Fruit fly (Drosophila melanogaster) whole organism, wandering third instar larva: ENCODE measurements around the gene Cp7Fb.

ENCODE experiments used
- Abd-B ChIP-seq: fragments of >200 bp; optimal IDR thresholded peaks from 2 replicates; lab custom pipeline; 2017; ENCODE audit warnings: missing biosample characterization, missing genetic modification characterization
- CG32264 ChIP-seq: fragments of 200-800 bp; sonication (Bioruptor generic); optimal IDR thresholded peaks from 2 replicates; lab custom pipeline; 2016; ENCODE audit warnings: missing biosample characterization, missing genetic modification characterization
- CG9705 ChIP-seq: fragments of 200-800 bp; sonication (Bioruptor generic); optimal IDR thresholded peaks from 2 replicates; lab custom pipeline; 2018; ENCODE audit warnings: missing biosample characterization, mild to moderate bottlenecking, missing genetic modification characterization
- CrebA ChIP-seq: fragments of 200-800 bp; sonication (Bioruptor generic); optimal IDR thresholded peaks from 2 replicates; lab custom pipeline; 2016; ENCODE audit warnings: missing biosample characterization, mild to moderate bottlenecking, missing genetic modification characterization, borderline replicate concordance
- Dfd ChIP-seq: fragments of >200 bp; optimal IDR thresholded peaks from 2 replicates; lab custom pipeline; 2017; ENCODE audit warnings: missing biosample characterization, missing genetic modification characterization
- Dif ChIP-seq: fragments of 200-275, 200-300 bp; sonication (Bioruptor generic); optimal IDR thresholded peaks from 2 replicates; lab custom pipeline; 2018; ENCODE audit warnings: missing biosample characterization, missing genetic modification characterization; ENCODE audit not compliant: partially characterized antibody
- GATAd ChIP-seq: sonication (Bioruptor generic); optimal IDR thresholded peaks from 2 replicates; lab custom pipeline; 2016; ENCODE audit warnings: missing biosample characterization, missing genetic modification characterization
- HLH106 ChIP-seq: fragments of 200-800 bp; optimal IDR thresholded peaks from 3 replicates; lab custom pipeline; 2019; ENCODE audit warnings: missing biosample characterization, mild to moderate bottlenecking, missing genetic modification characterization, moderate library complexity
- Hnf4 ChIP-seq: fragments of 200-800 bp; sonication (Bioruptor generic); optimal IDR thresholded peaks from 2 replicates; lab custom pipeline; 2016; ENCODE audit warnings: missing biosample characterization, mild to moderate bottlenecking, missing genetic modification characterization
- Hr78 ChIP-seq: fragments of >200 bp; optimal IDR thresholded peaks from 2 replicates; lab custom pipeline; 2017; ENCODE audit warnings: missing biosample characterization, missing genetic modification characterization
- Hr83 ChIP-seq: fragments of 200-300 bp; sonication (Bioruptor generic); optimal IDR thresholded peaks from 2 replicates; lab custom pipeline; 2016; ENCODE audit warnings: missing biosample characterization, mild to moderate bottlenecking, missing genetic modification characterization, moderate library complexity; ENCODE audit not compliant: poor library complexity, severe bottlenecking
- Jra ChIP-seq: sonication (Bioruptor generic); optimal IDR thresholded peaks from 2 replicates; lab custom pipeline; 2016; ENCODE audit warnings: missing biosample characterization, missing genetic modification characterization
- Mio ChIP-seq: sonication (Bioruptor generic); optimal IDR thresholded peaks from 2 replicates; lab custom pipeline; 2016; ENCODE audit warnings: missing biosample characterization, missing genetic modification characterization
- Myc ChIP-seq: fragments of >200 bp; optimal IDR thresholded peaks from 2 replicates; lab custom pipeline; 2017
- N ChIP-seq: fragments of >200 bp; optimal IDR thresholded peaks from 2 replicates; lab custom pipeline; 2018; ENCODE audit warnings: missing biosample characterization, missing external identifiers, missing genetic modification characterization
- OdsH ChIP-seq: fragments of 200-800 bp; sonication (Bioruptor generic); optimal IDR thresholded peaks from 2 replicates; lab custom pipeline; 2016; ENCODE audit warnings: missing biosample characterization, mild to moderate bottlenecking, missing genetic modification characterization
- Rel ChIP-seq, 2 experiments: fragments of 200-800 bp; sonication (Bioruptor generic) in 1 of 2; optimal IDR thresholded peaks; 2 replicates in 1 of 2; 3 replicates in 1 of 2; lab custom pipeline; 2016 to 2019; ENCODE audit warnings: mild to moderate bottlenecking in 2 of 2, missing biosample characterization in 2 of 2, missing genetic modification characterization in 2 of 2, moderate library complexity in 1 of 2
- Sp1 ChIP-seq: fragments of 200-800 bp; sonication (Bioruptor generic); optimal IDR thresholded peaks from 3 replicates; lab custom pipeline; 2019; ENCODE audit warnings: missing biosample characterization, mild to moderate bottlenecking, missing genetic modification characterization, moderate library complexity
- Vsx2 ChIP-seq: fragments of 200-300, 225-300 bp; sonication (Bioruptor generic); optimal IDR thresholded peaks from 2 replicates; lab custom pipeline; 2018; ENCODE audit warnings: missing biosample characterization, missing genetic modification characterization; ENCODE audit not compliant: partially characterized antibody
- br ChIP-seq: fragments of 200-800 bp; sonication (Bioruptor generic); optimal IDR thresholded peaks from 2 replicates; lab custom pipeline; 2016; ENCODE audit warnings: missing biosample characterization, missing genetic modification characterization
- brk ChIP-seq: fragments of 200-800 bp; sonication (Bioruptor generic); optimal IDR thresholded peaks from 2 replicates; lab custom pipeline; 2016; ENCODE audit warnings: missing biosample characterization, mild to moderate bottlenecking, missing genetic modification characterization
- dl ChIP-seq, 2 experiments: fragments of 175-275, 200-275 bp in 1 of 2; fragments of 200-275 bp in 1 of 2; sonication (Bioruptor generic); optimal IDR thresholded peaks; lab custom pipeline; 2018; ENCODE audit warnings: mild to moderate bottlenecking in 2 of 2, missing biosample characterization in 2 of 2, missing genetic modification characterization in 2 of 2, moderate library complexity in 2 of 2; ENCODE audit not compliant: partially characterized antibody in 2 of 2, insufficient read depth in 1 of 2
- dmrt93B ChIP-seq: fragments of 200-800 bp; sonication (Bioruptor generic); optimal IDR thresholded peaks from 2 replicates; lab custom pipeline; 2018; ENCODE audit warnings: missing biosample characterization, mild to moderate bottlenecking, missing genetic modification characterization
- dsf ChIP-seq: sonication (Bioruptor generic); optimal IDR thresholded peaks from 2 replicates; lab custom pipeline; 2016; ENCODE audit warnings: missing biosample characterization, missing genetic modification characterization, borderline replicate concordance
- ey ChIP-seq: fragments of 200-800 bp; sonication (Bioruptor generic); optimal IDR thresholded peaks from 2 replicates; lab custom pipeline; 2016; ENCODE audit warnings: missing biosample characterization, missing genetic modification characterization
- foxo ChIP-seq, 2 experiments: fragments of 200-800 bp; sonication (Bioruptor generic); optimal IDR thresholded peaks; 2 replicates in 1 of 2; 3 replicates in 1 of 2; lab custom pipeline; 2016 to 2017; ENCODE audit warnings: missing biosample characterization in 2 of 2, missing genetic modification characterization in 2 of 2
- fru ChIP-seq: fragments of 200-800 bp; sonication (Bioruptor generic); optimal IDR thresholded peaks from 3 replicates; lab custom pipeline; 2016; ENCODE audit warnings: missing biosample characterization, mild to moderate bottlenecking, missing genetic modification characterization
- h ChIP-seq: fragments of 200-800 bp; sonication (Bioruptor generic); optimal IDR thresholded peaks from 3 replicates; lab custom pipeline; 2016; ENCODE audit warnings: missing biosample characterization, mild to moderate bottlenecking, missing genetic modification characterization
- jim ChIP-seq: fragments of 175-275, 200-325 bp; sonication (Bioruptor generic); optimal IDR thresholded peaks from 2 replicates; lab custom pipeline; 2016; ENCODE audit warnings: missing biosample characterization, mild to moderate bottlenecking, missing genetic modification characterization
- lola ChIP-seq: fragments of >200 bp; optimal IDR thresholded peaks from 2 replicates; lab custom pipeline; 2017; ENCODE audit warnings: missing biosample characterization, missing genetic modification characterization
- pan ChIP-seq: fragments of >200 bp; optimal IDR thresholded peaks from 2 replicates; lab custom pipeline; 2017
- psq ChIP-seq: fragments of 200-800 bp; sonication (Bioruptor generic); optimal IDR thresholded peaks from 3 replicates; lab custom pipeline; 2017; ENCODE audit warnings: missing biosample characterization, mild to moderate bottlenecking, missing genetic modification characterization, moderate library complexity
- rgr ChIP-seq: fragments of 200-800 bp; sonication (Bioruptor generic); optimal IDR thresholded peaks from 3 replicates; lab custom pipeline; 2016; ENCODE audit warnings: missing biosample characterization, mild to moderate bottlenecking, missing genetic modification characterization
- sage ChIP-seq: fragments of 200-800 bp; sonication (Bioruptor generic); optimal IDR thresholded peaks from 2 replicates; lab custom pipeline; 2016; ENCODE audit warnings: missing biosample characterization, mild to moderate bottlenecking, missing genetic modification characterization
- sv ChIP-seq: fragments of 200-800 bp; sonication (Bioruptor generic); optimal IDR thresholded peaks from 3 replicates; lab custom pipeline; 2016; ENCODE audit warnings: missing biosample characterization, missing genetic modification characterization
- tai ChIP-seq: sonication (Bioruptor generic); optimal IDR thresholded peaks from 2 replicates; lab custom pipeline; 2016; ENCODE audit warnings: missing biosample characterization, missing genetic modification characterization
- woc ChIP-seq: sonication (Bioruptor generic); optimal IDR thresholded peaks from 2 replicates; lab custom pipeline; 2016; ENCODE audit warnings: missing biosample characterization, mild to moderate bottlenecking, missing genetic modification characterization

Cp7Fb gene

dm6 chrX:8460232-8460631 is 13.4 kb upstream of the Cp7Fb start:
- TF ChIP-seq CrebA (GFP tag; lab: Kevin White, UChicago) (no peak), Mio (GFP tag; lab: Kevin White, UChicago) (no peak), tai (GFP tag; lab: Kevin White, UChicago) (no peak), Dif (GFP tag; lab: Kevin White, UChicago) (no peak), pan (lab: Kevin White, UChicago) (no peak), br (GFP tag; lab: Kevin White, UChicago) (no peak), Hr83 (no peak), Abd-B (no peak), Sp1 (GFP tag; lab: Kevin White, UChicago) (no peak), Myc (no peak), rgr (no peak)

dm6 chrX:8460686-8461085 is 13.0 kb upstream of the Cp7Fb start, which contains the start of gene CG15347:
CG15347 (minus strand) TSS chrX:8460898.
- TF ChIP-seq fru (GFP tag; lab: Kevin White, UChicago): no peak
- TF ChIP-seq Mio (GFP tag; lab: Kevin White, UChicago): no peak
- no peak for TF ChIP-seq CG32264 (GFP tag; lab: Kevin White, UChicago)
- no peak for TF ChIP-seq Rel (GFP tag; optimal IDR thresholded peaks at IDR 0.05; lab: Kevin White, UChicago)
- TF ChIP-seq Rel (tag; optimal IDR thresholded peaks at IDR 0.05; lab: Kevin White, UChicago): no peak
- TF ChIP-seq sv: no peak
- no peak for TF ChIP-seq brk (GFP tag; lab: Kevin White, UChicago)
- TF ChIP-seq sage (GFP tag; lab: Kevin White, UChicago): no peak
- TF ChIP-seq Myc: no peak
- no peak for TF ChIP-seq Vsx2
- no peak for TF ChIP-seq HLH106 (tag; lab: Kevin White, UChicago)
- TF ChIP-seq OdsH (GFP tag; lab: Kevin White, UChicago): no peak
- TF ChIP-seq dmrt93B (GFP tag; lab: Kevin White, UChicago): no peak
- TF ChIP-seq, all 38 proteins: peak for 0

- peak; percentile 63 for TF ChIP-seq Myc
- no peak for TF ChIP-seq Hnf4 (GFP tag; lab: Kevin White, UChicago)
- TF ChIP-seq Hr78 (GFP tag; lab: Kevin White, UChicago): no peak
- TF ChIP-seq Abd-B: no peak
- no peak for TF ChIP-seq OdsH (GFP tag; lab: Kevin White, UChicago)
- TF ChIP-seq psq: no peak
- TF ChIP-seq pan (lab: Kevin White, UChicago): no peak
- TF ChIP-seq foxo (GFP tag; optimal IDR thresholded peaks at IDR 0.05; lab: Kevin White, UChicago): no peak
- TF ChIP-seq sv: no peak
- TF ChIP-seq sage (GFP tag; lab: Kevin White, UChicago): peak; percentile 13
Measured at dm6 chrX:8461147-8461546, 12.5 kb upstream of the Cp7Fb start, which contains the start of gene Es2. Es2 (plus strand) TSS chrX:8461479.

- TF ChIP-seq CG32264 (GFP tag; lab: Kevin White, UChicago): peak; percentile 80
- no peak for TF ChIP-seq Dfd
- peak; percentile 72 for TF ChIP-seq sv
- TF ChIP-seq Mio (GFP tag; lab: Kevin White, UChicago): peak; percentile 19
- peak; percentile 91 for TF ChIP-seq CG9705 (GFP tag; lab: Kevin White, UChicago)
- peak; percentile 92 for TF ChIP-seq psq
- TF ChIP-seq Hnf4 (GFP tag; lab: Kevin White, UChicago): peak; percentile 94
- no peak for TF ChIP-seq N
- TF ChIP-seq CrebA (GFP tag; lab: Kevin White, UChicago): peak; percentile 73
- no peak for TF ChIP-seq lola
- no peak for TF ChIP-seq Vsx2
- TF ChIP-seq Hr78 (GFP tag; lab: Kevin White, UChicago): no peak
- peak; percentile 77 for TF ChIP-seq Rel (GFP tag; optimal IDR thresholded peaks at IDR 0.05; lab: Kevin White, UChicago)
- peak; percentile 82 for TF ChIP-seq Rel (tag; optimal IDR thresholded peaks at IDR 0.05; lab: Kevin White, UChicago)
- TF ChIP-seq dsf (GFP tag; lab: Kevin White, UChicago): peak; percentile 58
- TF ChIP-seq Jra (GFP tag; lab: Kevin White, UChicago): peak; percentile 84
- no peak for TF ChIP-seq Myc
- no peak for TF ChIP-seq dl (GFP tag; optimal IDR thresholded peaks at IDR 0.05; lab: Kevin White, UChicago; ENCODE audit: insufficient read depth in 1 of 2, partially characterized antibody in 2 of 2)
- no peak for TF ChIP-seq Hr83
- no peak for TF ChIP-seq jim (GFP tag; lab: Kevin White, UChicago)
- no peak for TF ChIP-seq Dif (GFP tag; lab: Kevin White, UChicago)
- TF ChIP-seq OdsH (GFP tag; lab: Kevin White, UChicago): peak; percentile 97
- TF ChIP-seq foxo (GFP tag; optimal IDR thresholded peaks at IDR 0.05; lab: Kevin White, UChicago): peak; percentile 56 to 96
- TF ChIP-seq brk (GFP tag; lab: Kevin White, UChicago): peak; percentile 91
- peak; percentile 96 for TF ChIP-seq h (GFP tag; lab: Kevin White, UChicago)
- TF ChIP-seq Abd-B: no peak
- TF ChIP-seq sage (GFP tag; lab: Kevin White, UChicago): peak; percentile 87
- peak; percentile 97 for TF ChIP-seq rgr
- peak; percentile 92 for TF ChIP-seq br (GFP tag; lab: Kevin White, UChicago)
- peak; percentile 87 for TF ChIP-seq dmrt93B (GFP tag; lab: Kevin White, UChicago)
- peak; percentile 92 for TF ChIP-seq woc (GFP tag; lab: Kevin White, UChicago)
- peak; percentile 82 for TF ChIP-seq tai (GFP tag; lab: Kevin White, UChicago)
- peak; percentile 96 for TF ChIP-seq Sp1 (GFP tag; lab: Kevin White, UChicago)
- peak; percentile 96 for TF ChIP-seq fru (GFP tag; lab: Kevin White, UChicago)
- peak; percentile 51 for TF ChIP-seq GATAd (GFP tag; lab: Kevin White, UChicago)
- peak; percentile 96 for TF ChIP-seq HLH106 (tag; lab: Kevin White, UChicago)
- TF ChIP-seq ey (GFP tag; lab: Kevin White, UChicago): peak; percentile 93
- TF ChIP-seq, all 38 proteins: peak for 25
Measured at dm6 chrX:8464378-8465036, 9.1 kb upstream of the Cp7Fb start, which contains the start of gene Sptr. Sptr (minus strand) TSS chrX:8464438.
